Worm (Caenorhabditis elegans) whole organism, early embryonic: ENCODE data around the gene sre-41.

ENCODE experiments used
- B0310.2 ChIP-seq: sonication (generic microtip); optimal IDR thresholded peaks from 2 replicates; lab custom pipeline; 2016; ENCODE audit warnings: mild to moderate bottlenecking, missing genetic modification characterization, missing compliant biosample characterization
- F13C5.2 ChIP-seq: sonication (generic microtip); optimal IDR thresholded peaks from 2 replicates; lab custom pipeline; 2017; ENCODE audit warnings: mild to moderate bottlenecking, missing genetic modification characterization, inconsistent platforms, missing compliant biosample characterization
- aly-1 ChIP-seq: sonication (generic microtip); optimal IDR thresholded peaks from 2 replicates; lab custom pipeline; 2016; ENCODE audit warnings: missing genetic modification characterization, missing compliant biosample characterization
- ama-1 ChIP-seq: fragments of 150-350 bp; optimal IDR thresholded peaks from 2 replicates; lab custom pipeline; 2014
- ceh-13 ChIP-seq: fragments of 200-800 bp; sonication (Bioruptor generic); optimal IDR thresholded peaks from 2 replicates; lab custom pipeline; 2018; ENCODE audit warnings: mild to moderate bottlenecking, missing genetic modification characterization, missing compliant biosample characterization
- ceh-36 ChIP-seq: sonication (generic microtip); optimal IDR thresholded peaks from 2 replicates; lab custom pipeline; 2016; ENCODE audit warnings: missing genetic modification characterization, inconsistent platforms, missing compliant biosample characterization
- ets-7 ChIP-seq: sonication (generic microtip); optimal IDR thresholded peaks from 2 replicates; lab custom pipeline; 2016; ENCODE audit warnings: missing genotype, missing genetic modification characterization, missing compliant biosample characterization
- flt-1 ChIP-seq: fragments of 200-800 bp; sonication (Bioruptor generic); IDR thresholded peaks from 2 replicates; pipeline ENCODE4 v1.3.6; 2022; ENCODE audit warnings: missing genetic modification characterization, missing compliant biosample characterization
- hmbx-1 ChIP-seq: sonication (generic microtip); optimal IDR thresholded peaks from 2 replicates; lab custom pipeline; 2016; ENCODE audit warnings: mild to moderate bottlenecking, missing genetic modification characterization, missing compliant biosample characterization
- hmg-4 ChIP-seq: fragments of 200-800 bp; sonication (Bioruptor generic); optimal IDR thresholded peaks from 2 replicates; lab custom pipeline; 2018; ENCODE audit warnings: mild to moderate bottlenecking, missing genetic modification characterization, missing compliant biosample characterization
- hnd-1 ChIP-seq: sonication (generic microtip); optimal IDR thresholded peaks from 2 replicates; lab custom pipeline; 2016; ENCODE audit warnings: missing genetic modification characterization, missing compliant biosample characterization
- pes-1 ChIP-seq: fragments of 200-800 bp; sonication (Bioruptor generic); IDR thresholded peaks from 2 replicates; pipeline ENCODE4 v1.3.6; 2022; ENCODE audit warnings: missing genetic modification reagents, missing genetic modification characterization, missing compliant biosample characterization
- scrt-1 ChIP-seq: fragments of 200-800 bp; sonication (Bioruptor generic); IDR thresholded peaks from 2 replicates; pipeline ENCODE4 v1.3.6; 2022; ENCODE audit warnings: missing genetic modification characterization, missing compliant biosample characterization
- sea-1 ChIP-seq: fragments of 200-800 bp; sonication (Bioruptor generic); conservative IDR thresholded peaks from 2 replicates; pipeline ENCODE4 v1.3.6; 2022; ENCODE audit warnings: missing genetic modification characterization, missing compliant biosample characterization
- tbx-11 ChIP-seq: fragments of 200-800 bp; sonication (Bioruptor generic); IDR thresholded peaks from 2 replicates; pipeline ENCODE4 v1.3.6; 2022; ENCODE audit warnings: missing genetic modification characterization, missing compliant biosample characterization
- tbx-37 ChIP-seq: fragments of 200-800 bp; sonication (Bioruptor generic); conservative IDR thresholded peaks from 2 replicates; pipeline ENCODE4 v1.3.6; 2022; ENCODE audit warnings: missing genetic modification reagents, missing genetic modification characterization, missing compliant biosample characterization
- tra-4 ChIP-seq: sonication (generic microtip); optimal IDR thresholded peaks from 2 replicates; lab custom pipeline; 2017; ENCODE audit warnings: missing genetic modification characterization, missing compliant biosample characterization

Gene sre-41

ce11 chrII:12379430-12379829 lies 8.7 kb upstream of the sre-41 start, which contains the start of gene marc-5:
TSS of gene marc-5 (minus strand) at chrII:12379530.
- no peak for TF ChIP-seq tbx-11 (GFP tag; lab: Robert Waterston, UW)
- TF ChIP-seq sea-1 (GFP tag; lab: Robert Waterston, UW) = no peak
- TF ChIP-seq ama-1 (lab: Kevin White, UChicago) = no peak

ce11 chrII:12380888-12381287 lies 7.2 kb upstream of the sre-41 start:
- TF ChIP-seq ceh-36 (peak; percentile 76), tbx-37 (GFP tag; lab: Robert Waterston, UW) (no peak)

DNA sequence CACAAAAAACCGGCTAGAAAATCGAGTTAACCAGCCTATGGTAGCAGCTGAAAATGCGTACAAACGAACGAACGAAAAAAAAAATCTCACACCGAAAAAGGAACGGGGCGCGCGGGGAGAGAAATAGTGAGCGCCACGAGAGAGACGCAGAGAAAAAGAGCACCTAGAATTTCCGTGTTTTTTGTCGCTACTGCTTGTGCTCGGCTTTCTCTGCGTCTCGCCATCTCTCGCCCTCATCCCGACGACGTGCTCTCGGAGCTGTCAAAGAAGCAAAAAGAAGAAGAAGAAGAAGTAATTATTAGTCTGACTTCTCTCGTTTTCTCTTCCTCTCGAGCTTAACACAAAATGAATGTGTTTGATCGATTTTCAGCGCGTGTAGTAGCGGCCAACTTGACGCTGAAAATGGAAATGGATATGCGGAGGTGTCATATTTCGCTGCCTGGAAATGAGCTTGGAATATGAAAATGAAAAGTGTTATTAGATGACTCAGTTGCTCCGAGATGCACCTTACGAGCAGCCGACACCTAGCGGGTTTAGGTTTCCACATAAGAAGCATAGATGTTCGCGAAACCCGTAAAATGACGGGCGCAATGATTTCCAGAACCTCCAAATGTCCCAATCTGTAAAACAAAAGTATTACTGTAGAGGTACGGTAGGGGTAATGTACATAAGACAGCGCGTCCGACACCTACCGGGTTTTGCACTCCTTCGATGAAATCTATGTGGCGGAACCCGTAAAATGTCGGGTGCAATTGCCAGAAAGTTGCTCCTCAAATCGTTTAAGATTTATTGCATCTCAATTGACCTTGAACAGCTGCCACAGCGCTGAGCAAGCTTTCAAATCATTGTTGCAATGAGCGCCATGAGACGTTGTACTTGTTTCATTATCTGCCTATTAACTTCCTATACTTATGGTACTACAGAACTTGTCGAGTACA lies 5.2 kb upstream of the sre-41 start, which contains the start of gene btb-14:
Gene btb-14, plus strand, starts transcription at position 839 of the 938 bp plus-strand sequence.
- TF ChIP-seq ceh-13 (GFP tag; lab: Kevin White, UChicago) (no peak), ama-1 (lab: Kevin White, UChicago) (no peak), hmbx-1 (no peak)

- TF ChIP-seq tbx-11 (GFP tag; lab: Robert Waterston, UW) (no peak), hnd-1 (tag; lab: Kevin White, UChicago) (no peak), sea-1 (GFP tag; lab: Robert Waterston, UW) (no peak)
Measured at ce11 chrII:12385815-12386214, 2.3 kb upstream of the sre-41 start.

- no peak for TF ChIP-seq hnd-1 (tag; lab: Kevin White, UChicago)
- no peak for TF ChIP-seq B0310.2 (tag; lab: Kevin White, UChicago)
- no peak for TF ChIP-seq ceh-36
- TF ChIP-seq tra-4 = no peak
- no peak for TF ChIP-seq hmbx-1
- TF ChIP-seq F13C5.2 (tag; lab: Kevin White, UChicago) = no peak
- no peak for TF ChIP-seq tbx-11 (GFP tag; lab: Robert Waterston, UW)
- no peak for TF ChIP-seq pes-1 (GFP tag; lab: Robert Waterston, UW)
- no peak for TF ChIP-seq ama-1 (lab: Kevin White, UChicago)
- no peak for TF ChIP-seq ceh-13 (GFP tag; lab: Kevin White, UChicago)
- no peak for TF ChIP-seq sea-1 (GFP tag; lab: Robert Waterston, UW)
- TF ChIP-seq tbx-37 (GFP tag; lab: Robert Waterston, UW) = no peak
- no peak for TF ChIP-seq aly-1 (tag; lab: Kevin White, UChicago)
- no peak for TF ChIP-seq flt-1 (GFP tag; lab: Robert Waterston, UW)
Measured at ce11 chrII:12386781-12387180, 1.3 kb upstream of the sre-41 start, which contains the start of gene sre-42. TSS of gene sre-42 (minus strand) at chrII:12386881.

ce11 chrII:12387487-12387886 lies 593 bp upstream of the sre-41 start:
- no peak for TF ChIP-seq pes-1 (GFP tag; lab: Robert Waterston, UW)

DNA sequence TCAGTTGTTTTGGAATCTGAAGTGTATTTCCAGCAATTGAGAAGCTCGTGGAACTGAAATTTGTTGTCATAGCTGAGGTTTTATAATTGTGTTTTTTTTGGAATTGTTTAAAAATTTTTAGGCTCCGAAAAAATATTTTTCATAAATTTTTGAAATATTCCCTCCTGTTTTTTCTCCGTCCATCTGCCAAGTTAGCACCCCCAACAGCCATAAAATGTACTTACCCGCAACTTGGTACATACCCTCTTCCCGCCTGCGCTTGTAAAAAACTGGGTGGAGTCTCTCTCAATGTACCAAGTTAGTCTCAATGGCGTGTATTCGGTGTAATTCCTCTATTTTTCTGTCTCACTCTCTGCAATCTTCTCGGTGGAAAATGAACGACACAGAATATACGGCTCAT lies 1.7 kb downstream of the sre-41 start, which contains the start of gene Y57A10B.6:
Gene Y57A10B.6, plus strand, starts transcription at position 301 of the 400 bp plus-strand sequence.
- TF ChIP-seq pes-1 (GFP tag; lab: Robert Waterston, UW) (no peak), hmg-4 (GFP tag; lab: Kevin White, UChicago) (no peak), tra-4 (no peak), ceh-36 (no peak), B0310.2 (tag; lab: Kevin White, UChicago) (no peak), aly-1 (tag; lab: Kevin White, UChicago) (no peak)

DNA sequence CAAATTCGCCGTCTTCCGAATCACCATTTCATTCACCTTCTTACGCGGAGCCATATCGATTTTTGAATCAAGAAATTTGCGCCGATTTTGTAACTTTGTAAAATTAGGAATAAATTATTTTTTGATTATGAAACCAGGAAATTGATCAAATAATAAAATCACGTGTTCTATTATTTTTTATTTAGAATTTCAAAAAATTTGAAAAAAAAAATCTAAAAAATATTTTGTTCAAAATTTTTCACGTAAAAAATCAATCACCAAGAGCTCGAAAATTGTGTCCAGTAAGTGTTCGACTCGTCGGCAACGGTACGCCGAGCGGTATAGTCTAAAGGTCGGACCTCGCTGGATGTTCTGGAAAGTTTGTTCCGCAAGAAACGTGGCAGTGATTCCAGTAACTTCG lies 5.6 kb downstream of the sre-41 start, which contains the start of gene Y57A10B.7:
Gene Y57A10B.7, minus strand, starts transcription at position 101 of the 400 bp plus-strand sequence.
- TF ChIP-seq flt-1 (GFP tag; lab: Robert Waterston, UW) (no peak), hmg-4 (GFP tag; lab: Kevin White, UChicago) (no peak), tbx-37 (GFP tag; lab: Robert Waterston, UW) (no peak), ceh-36 (no peak), B0310.2 (tag; lab: Kevin White, UChicago) (no peak), sea-1 (GFP tag; lab: Robert Waterston, UW) (no peak), ama-1 (lab: Kevin White, UChicago) (no peak), hnd-1 (tag; lab: Kevin White, UChicago) (no peak), F13C5.2 (tag; lab: Kevin White, UChicago) (no peak), tra-4 (no peak), scrt-1 (GFP tag; lab: Robert Waterston, UW) (no peak)

DNA sequence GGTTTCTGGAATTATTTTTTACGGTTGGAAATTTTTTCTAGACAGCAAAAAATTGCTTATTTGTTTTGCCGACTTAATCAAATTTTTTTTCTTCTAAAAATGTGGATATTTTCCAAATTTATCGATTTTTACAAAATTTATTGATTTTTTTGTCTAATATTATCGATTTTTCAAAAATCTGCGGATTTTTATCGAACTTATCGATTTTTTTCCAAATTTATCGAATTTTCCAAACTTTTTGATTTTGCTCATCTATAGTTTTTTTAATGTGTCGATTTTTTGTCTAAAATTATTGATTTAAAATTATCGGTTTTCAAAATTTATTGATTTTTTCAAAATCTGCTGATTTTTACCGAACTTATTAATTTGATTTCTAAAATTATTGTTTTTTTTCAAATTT lies 6.1 kb downstream of the sre-41 start:
- TF ChIP-seq hnd-1 (tag; lab: Kevin White, UChicago) = no peak
- no peak for TF ChIP-seq sea-1 (GFP tag; lab: Robert Waterston, UW)
- TF ChIP-seq tra-4 = no peak
- TF ChIP-seq hmbx-1 = no peak
- TF ChIP-seq ama-1 (lab: Kevin White, UChicago) = no peak
- TF ChIP-seq pes-1 (GFP tag; lab: Robert Waterston, UW) = no peak
- no peak for TF ChIP-seq aly-1 (tag; lab: Kevin White, UChicago)
- no peak for TF ChIP-seq B0310.2 (tag; lab: Kevin White, UChicago)
- TF ChIP-seq ceh-13 (GFP tag; lab: Kevin White, UChicago) = no peak
- TF ChIP-seq tbx-11 (GFP tag; lab: Robert Waterston, UW) = no peak
- TF ChIP-seq ceh-36 = no peak
- no peak for TF ChIP-seq flt-1 (GFP tag; lab: Robert Waterston, UW)
- no peak for TF ChIP-seq tbx-37 (GFP tag; lab: Robert Waterston, UW)
- TF ChIP-seq hmg-4 (GFP tag; lab: Kevin White, UChicago) = no peak
- no peak for TF ChIP-seq ets-7 (tag; lab: Kevin White, UChicago)
- no peak for TF ChIP-seq scrt-1 (GFP tag; lab: Robert Waterston, UW)
- no peak for TF ChIP-seq F13C5.2 (tag; lab: Kevin White, UChicago)
